Worm (Caenorhabditis elegans) whole organism, L2 larva: ENCODE results near the gene ifta-1.

Experiments
- fos-1 ChIP-seq: fragments of 150-350 bp; optimal IDR thresholded peaks from 2 replicates; lab custom pipeline; 2014; ENCODE audit warnings: missing biosample characterization, missing genetic modification characterization
- lin-13 ChIP-seq: fragments of 150-350 bp; optimal IDR thresholded peaks from 2 replicates; lab custom pipeline; 2014; ENCODE audit warnings: missing biosample characterization, missing genetic modification reagents, missing genetic modification characterization
- lsy-2 ChIP-seq, 2 experiments: fragments of 150-350 bp in 1 of 2; sonication (generic microtip) in 1 of 2; optimal IDR thresholded peaks; 2 replicates each; lab custom pipeline; 2014 to 2017; ENCODE audit warnings: missing biosample characterization in 2 of 2, missing genetic modification characterization in 2 of 2

- no peak for TF ChIP-seq fos-1
- TF ChIP-seq lin-13 (GFP tag; lab: Kevin White, UChicago), result no peak
- no peak for TF ChIP-seq lsy-2 (tag; optimal IDR thresholded peaks at IDR 0.05; lab: Kevin White, UChicago)
Observed at ce11 chrX:5599224-5599623, 46.7 kb upstream of the ifta-1 start, which contains the start of gene sulp-2.
